Worm (Caenorhabditis elegans): ENCODE measurements around the gene F23H12.5.

The F23H12.5 gene

DNA sequence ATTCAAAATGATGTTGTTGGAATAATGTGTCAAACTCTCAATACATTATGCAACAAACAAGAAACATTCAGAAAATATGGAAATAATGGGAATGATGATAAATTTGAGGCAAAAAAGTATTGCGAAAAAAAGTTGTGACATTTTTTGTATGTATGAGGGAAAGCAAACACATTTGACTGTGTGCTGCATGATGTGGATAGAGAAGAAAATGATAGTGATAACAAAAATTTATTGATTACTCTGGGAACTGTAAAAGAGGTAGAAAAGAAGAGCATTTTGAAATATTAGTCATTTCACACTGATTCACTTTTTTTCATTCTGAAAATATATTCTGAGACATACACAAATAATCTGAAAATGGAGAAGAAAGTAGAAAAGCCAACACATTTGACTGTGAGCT is 10.6 kb upstream of the F23H12.5 start:
- TF ChIP-seq tbx-7 (tag; optimal IDR thresholded peaks at IDR 0.05) (no peak), F13H6.1 (tag; optimal IDR thresholded peaks at IDR 0.05) (no peak), hlh-30 (tag; optimal IDR thresholded peaks at IDR 0.05; ENCODE audit: insufficient read depth) (no peak), zip-5 (tag; optimal IDR thresholded peaks at IDR 0.05) (no peak), ztf-16 (tag; optimal IDR thresholded peaks at IDR 0.05) (no peak), ttx-3 (tag; optimal IDR thresholded peaks at IDR 0.05) (no peak), madf-2 (tag; optimal IDR thresholded peaks at IDR 0.05) (no peak), ceh-18 (tag; optimal IDR thresholded peaks at IDR 0.05) (no peak), T23F11.4 (GFP tag; optimal IDR thresholded peaks at IDR 0.05) (no peak), ahr-1 (tag; optimal IDR thresholded peaks at IDR 0.05) (no peak), ets-4 (tag; optimal IDR thresholded peaks at IDR 0.05) (no peak), C38D4.7 (GFP tag; optimal IDR thresholded peaks at IDR 0.05) (no peak), fkh-10 (GFP tag; optimal IDR thresholded peaks at IDR 0.05) (no peak), eyg-1 (tag; optimal IDR thresholded peaks at IDR 0.05) (no peak), lim-6 (tag; optimal IDR thresholded peaks at IDR 0.05) (no peak), nhr-11 (tag; optimal IDR thresholded peaks at IDR 0.05) (no peak), sox-2 (GFP tag; IDR thresholded peaks at IDR 0.05) (no peak), elt-4 (tag; optimal IDR thresholded peaks at IDR 0.05) (no peak)

DNA sequence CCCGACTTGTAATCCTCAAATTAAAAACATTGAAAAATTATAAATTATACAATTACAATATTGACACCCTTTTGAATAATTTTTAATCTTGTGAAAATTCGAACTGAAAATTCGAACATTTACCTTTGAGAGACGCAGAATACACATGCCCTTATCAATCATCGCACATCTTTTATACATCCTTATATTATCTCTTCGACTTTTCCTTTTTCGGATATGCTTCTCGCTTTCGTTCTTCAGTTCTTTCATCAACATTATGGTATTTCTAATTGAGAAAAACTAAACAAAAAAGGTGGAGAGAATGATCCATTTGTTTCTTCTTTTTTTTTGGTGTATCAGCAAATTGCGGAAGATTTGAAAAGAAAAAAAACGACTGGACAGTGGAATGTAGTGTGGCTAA is 9.1 kb upstream of the F23H12.5 start:
- no peak for TF ChIP-seq ahr-1 (tag; optimal IDR thresholded peaks at IDR 0.05)
- TF ChIP-seq ztf-16 (tag; optimal IDR thresholded peaks at IDR 0.05): no peak
- TF ChIP-seq fax-1 (tag; optimal IDR thresholded peaks at IDR 0.05): no peak
- TF ChIP-seq ceh-30 (tag; optimal IDR thresholded peaks at IDR 0.05): no peak

DNA sequence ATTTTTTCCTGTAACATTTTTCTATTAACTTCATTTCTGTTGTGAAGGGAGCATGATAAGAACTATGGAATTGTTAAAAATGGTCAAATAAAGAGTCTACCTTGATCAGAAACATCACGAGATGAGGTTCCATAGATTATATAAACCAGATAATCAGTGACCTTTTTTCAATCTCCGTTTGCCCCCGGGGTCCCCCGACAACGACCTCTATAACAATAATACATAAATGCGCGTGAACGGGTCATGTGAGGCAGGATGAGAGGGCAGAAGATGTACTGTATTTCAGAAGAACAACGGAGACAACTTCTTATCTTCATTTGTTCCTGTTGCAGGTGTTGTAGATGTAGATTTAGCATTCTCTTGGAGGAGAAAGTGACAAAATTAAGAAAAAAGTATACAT is 6.6 kb upstream of the F23H12.5 start:
- TF ChIP-seq fkh-10 (GFP tag; optimal IDR thresholded peaks at IDR 0.05): no peak
- no peak for TF ChIP-seq nhr-232 (tag; optimal IDR thresholded peaks at IDR 0.05)
- no peak for TF ChIP-seq tbx-2 (tag; optimal IDR thresholded peaks at IDR 0.05)
- TF ChIP-seq lin-11 (tag; optimal IDR thresholded peaks at IDR 0.05): no peak
- TF ChIP-seq mec-3 (tag; optimal IDR thresholded peaks at IDR 0.05; ENCODE audit: borderline replicate concordance): no peak
- TF ChIP-seq ahr-1 (tag; optimal IDR thresholded peaks at IDR 0.05): no peak
- no peak for TF ChIP-seq nhr-11 (tag; optimal IDR thresholded peaks at IDR 0.05)
- no peak for TF ChIP-seq pha-4 (tag; optimal IDR thresholded peaks at IDR 0.05)
- no peak for TF ChIP-seq ama-1 (optimal IDR thresholded peaks at IDR 0.05)
- TF ChIP-seq ceh-45 (GFP tag; IDR thresholded peaks at IDR 0.05): no peak

ce11 chrV:12352445-12352844 is 6.0 kb upstream of the F23H12.5 start, which contains the start of gene sqt-3:
sqt-3 (plus strand) TSS chrV:12352745.
- no peak for TF ChIP-seq C08G9.2 (tag; optimal IDR thresholded peaks at IDR 0.05)
- TF ChIP-seq Y22D7AL.16 (tag; optimal IDR thresholded peaks at IDR 0.05): no peak
- TF ChIP-seq ceh-24 (tag; optimal IDR thresholded peaks at IDR 0.05): no peak
- TF ChIP-seq ets-4 (tag; optimal IDR thresholded peaks at IDR 0.05): no peak
- no peak for TF ChIP-seq nhr-11 (tag; optimal IDR thresholded peaks at IDR 0.05)
- TF ChIP-seq T23F11.4 (GFP tag; optimal IDR thresholded peaks at IDR 0.05): no peak
- no peak for TF ChIP-seq ceh-6 (GFP tag; optimal IDR thresholded peaks at IDR 0.05)
- no peak for TF ChIP-seq C38D4.7 (GFP tag; optimal IDR thresholded peaks at IDR 0.05)

DNA sequence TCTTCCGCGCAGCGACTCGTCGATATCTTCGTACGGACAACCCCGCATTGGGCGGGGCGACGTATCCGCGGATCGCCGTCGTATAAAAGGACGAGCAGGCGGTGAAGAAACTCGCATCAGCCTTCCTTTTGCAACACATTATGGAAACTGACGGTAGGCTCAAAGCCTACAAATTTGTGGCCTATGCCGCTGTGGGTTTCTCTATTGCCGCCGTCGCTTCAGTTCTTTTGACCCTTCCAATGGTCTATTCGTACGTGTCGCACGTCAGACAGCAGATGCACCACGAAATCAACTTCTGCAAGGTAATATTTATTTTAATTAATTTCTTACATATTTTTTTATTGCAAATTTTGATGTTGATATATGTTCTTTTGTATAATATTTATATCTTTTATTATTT is 5.6 kb upstream of the F23H12.5 start:
- TF ChIP-seq pros-1 (tag; optimal IDR thresholded peaks at IDR 0.05): no peak
- no peak for TF ChIP-seq ceh-22 (tag; optimal IDR thresholded peaks at IDR 0.05)
- peak; percentile 8 for TF ChIP-seq pha-2 (tag; optimal IDR thresholded peaks at IDR 0.05)
- no peak for TF ChIP-seq syd-9 (tag; optimal IDR thresholded peaks at IDR 0.05)
- TF ChIP-seq eyg-1 (tag; optimal IDR thresholded peaks at IDR 0.05): no peak
- peak; percentile 79 for TF ChIP-seq ama-1 (optimal IDR thresholded peaks at IDR 0.05)
- TF ChIP-seq elt-2 (tag; optimal IDR thresholded peaks at IDR 0.05): no peak
- no peak for TF ChIP-seq fkh-10 (GFP tag; optimal IDR thresholded peaks at IDR 0.05)
